Worm (Caenorhabditis elegans): ENCODE measurements around the gene C37C3.17.

DNA sequence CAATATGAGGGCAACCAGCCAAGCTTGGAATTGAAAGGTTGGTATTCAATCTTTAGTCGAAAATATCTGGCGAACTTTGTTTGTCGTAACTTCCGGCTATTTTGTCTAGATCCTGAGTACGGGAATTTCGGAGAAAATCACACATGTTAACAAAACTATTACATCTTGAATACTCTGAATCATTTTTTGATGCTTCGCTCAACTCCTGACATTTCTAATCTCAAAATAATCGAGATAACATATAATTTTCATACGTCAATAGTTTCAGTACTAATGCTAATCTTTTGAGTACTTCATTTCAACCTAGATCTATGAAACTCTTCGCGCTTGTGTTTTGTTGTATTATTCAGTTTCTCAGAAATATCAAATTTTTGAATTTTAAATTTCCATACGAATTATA is 39.5 kb upstream of the C37C3.17 start:
- no peak for TF ChIP-seq nhr-11 (tag; optimal IDR thresholded peaks at IDR 0.05)
- TF ChIP-seq pha-4 (tag; optimal IDR thresholded peaks at IDR 0.05): no peak
- TF ChIP-seq C08G9.2 (tag; optimal IDR thresholded peaks at IDR 0.05): no peak
- TF ChIP-seq ama-1 (optimal IDR thresholded peaks at IDR 0.05): no peak

Data from whole organism, late embryonic.